Worm (Caenorhabditis elegans): ENCODE data around the gene daf-42.

DNA sequence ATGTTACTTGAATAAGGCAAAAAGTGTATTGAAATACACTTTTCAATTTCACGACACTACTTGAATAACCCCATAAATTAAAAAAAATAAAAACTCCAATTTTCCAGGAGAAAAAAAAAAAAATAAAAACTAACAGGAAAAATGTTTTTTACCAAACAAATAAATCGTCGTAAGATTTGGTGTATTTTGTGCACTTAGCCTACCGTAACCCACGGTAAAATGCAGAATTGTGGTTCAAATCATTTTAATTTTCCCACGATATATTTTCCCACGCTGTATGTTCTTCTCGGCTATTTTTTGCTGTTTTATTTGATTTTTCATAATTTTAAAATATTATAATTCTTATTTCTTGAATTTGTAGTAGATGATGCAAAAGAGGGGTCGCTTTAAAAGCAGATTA is 43.1 kb upstream of the daf-42 start:
- TF ChIP-seq nfya-1 (tag; optimal IDR thresholded peaks at IDR 0.05) (no peak), T23F11.4 (GFP tag; optimal IDR thresholded peaks at IDR 0.05) (no peak), ceh-14 (tag; optimal IDR thresholded peaks at IDR 0.05) (no peak), ceh-34 (tag; optimal IDR thresholded peaks at IDR 0.05) (no peak), zip-5 (tag; optimal IDR thresholded peaks at IDR 0.05) (no peak), dve-1 (tag; optimal IDR thresholded peaks at IDR 0.05) (no peak), sdc-2 (tag; optimal IDR thresholded peaks at IDR 0.05) (no peak), pha-4 (tag; optimal IDR thresholded peaks at IDR 0.05) (no peak), ama-1 (optimal IDR thresholded peaks at IDR 0.05) (no peak), mec-3 (tag; optimal IDR thresholded peaks at IDR 0.05; ENCODE audit: borderline replicate concordance) (no peak)

All from whole organism, late embryonic.